Worm (Caenorhabditis elegans): ENCODE results near the gene C44C10.12.

Gene C44C10.12

ce11 chrX:11712230-11712853 lies 15.5 kb downstream of the C44C10.12 start, which contains the start of gene col-180:
Gene col-180, minus strand, starts transcription at chrX:11712280.
- TF ChIP-seq B0310.2 (tag; optimal IDR thresholded peaks at IDR 0.05) (no peak), hmg-4 (GFP tag; optimal IDR thresholded peaks at IDR 0.05) (no peak), ets-7 (tag; optimal IDR thresholded peaks at IDR 0.05) (no peak), ceh-13 (GFP tag; optimal IDR thresholded peaks at IDR 0.05) (no peak), tbx-37 (GFP tag; conservative IDR thresholded peaks at IDR 0.05) (no peak), tra-4 (tag; optimal IDR thresholded peaks at IDR 0.05) (no peak), sea-1 (GFP tag; conservative IDR thresholded peaks at IDR 0.05) (no peak), F13C5.2 (tag; optimal IDR thresholded peaks at IDR 0.05) (no peak), ama-1 (optimal IDR thresholded peaks at IDR 0.05) (no peak), tbx-11 (GFP tag; IDR thresholded peaks at IDR 0.05) (no peak), flt-1 (GFP tag; IDR thresholded peaks at IDR 0.05) (no peak), scrt-1 (GFP tag; IDR thresholded peaks at IDR 0.05) (no peak), pes-1 (GFP tag; IDR thresholded peaks at IDR 0.05) (no peak), aly-1 (tag; optimal IDR thresholded peaks at IDR 0.05) (no peak)

- TF ChIP-seq pes-1 (GFP tag; IDR thresholded peaks at IDR 0.05), result no peak
- no peak for TF ChIP-seq ama-1 (optimal IDR thresholded peaks at IDR 0.05)
- no peak for TF ChIP-seq hmg-4 (GFP tag; optimal IDR thresholded peaks at IDR 0.05)
- TF ChIP-seq scrt-1 (GFP tag; IDR thresholded peaks at IDR 0.05), result no peak
- no peak for TF ChIP-seq tbx-37 (GFP tag; conservative IDR thresholded peaks at IDR 0.05)
- TF ChIP-seq aly-1 (tag; optimal IDR thresholded peaks at IDR 0.05), result no peak
- TF ChIP-seq hnd-1 (tag; optimal IDR thresholded peaks at IDR 0.05), result no peak
- TF ChIP-seq ets-7 (tag; optimal IDR thresholded peaks at IDR 0.05), result no peak
- no peak for TF ChIP-seq tbx-11 (GFP tag; IDR thresholded peaks at IDR 0.05)
Measured at ce11 chrX:11716463-11716960, 19.7 kb downstream of the C44C10.12 start, which contains the start of gene C44C10.9. Gene C44C10.9, minus strand, starts transcription at chrX:11716513.

ce11 chrX:11718751-11719150 lies 22.0 kb downstream of the C44C10.12 start:
- TF ChIP-seq tbx-11 (GFP tag; IDR thresholded peaks at IDR 0.05) (no peak), scrt-1 (GFP tag; IDR thresholded peaks at IDR 0.05) (no peak), ceh-13 (GFP tag; optimal IDR thresholded peaks at IDR 0.05) (no peak), tra-4 (tag; optimal IDR thresholded peaks at IDR 0.05) (no peak), hmbx-1 (tag; optimal IDR thresholded peaks at IDR 0.05) (no peak), aly-1 (tag; optimal IDR thresholded peaks at IDR 0.05) (no peak), ets-7 (tag; optimal IDR thresholded peaks at IDR 0.05) (no peak), F13C5.2 (tag; optimal IDR thresholded peaks at IDR 0.05) (no peak), sea-1 (GFP tag; conservative IDR thresholded peaks at IDR 0.05) (no peak), tbx-37 (GFP tag; conservative IDR thresholded peaks at IDR 0.05) (no peak), ama-1 (optimal IDR thresholded peaks at IDR 0.05) (no peak), flt-1 (GFP tag; IDR thresholded peaks at IDR 0.05) (no peak), B0310.2 (tag; optimal IDR thresholded peaks at IDR 0.05) (no peak), hmg-4 (GFP tag; optimal IDR thresholded peaks at IDR 0.05) (no peak)

ce11 chrX:11720058-11720457 lies 23.3 kb downstream of the C44C10.12 start:
- no peak for TF ChIP-seq scrt-1 (GFP tag; IDR thresholded peaks at IDR 0.05)
- no peak for TF ChIP-seq tra-4 (tag; optimal IDR thresholded peaks at IDR 0.05)
- TF ChIP-seq aly-1 (tag; optimal IDR thresholded peaks at IDR 0.05), result no peak
- no peak for TF ChIP-seq flt-1 (GFP tag; IDR thresholded peaks at IDR 0.05)
- no peak for TF ChIP-seq hmg-4 (GFP tag; optimal IDR thresholded peaks at IDR 0.05)
- TF ChIP-seq tbx-37 (GFP tag; conservative IDR thresholded peaks at IDR 0.05), result no peak
- no peak for TF ChIP-seq pes-1 (GFP tag; IDR thresholded peaks at IDR 0.05)
- TF ChIP-seq B0310.2 (tag; optimal IDR thresholded peaks at IDR 0.05), result no peak
- no peak for TF ChIP-seq hmbx-1 (tag; optimal IDR thresholded peaks at IDR 0.05)
- TF ChIP-seq ets-7 (tag; optimal IDR thresholded peaks at IDR 0.05), result no peak
- no peak for TF ChIP-seq F13C5.2 (tag; optimal IDR thresholded peaks at IDR 0.05)
- no peak for TF ChIP-seq ama-1 (optimal IDR thresholded peaks at IDR 0.05)
- no peak for TF ChIP-seq ceh-36 (tag; optimal IDR thresholded peaks at IDR 0.05)
- TF ChIP-seq ceh-13 (GFP tag; optimal IDR thresholded peaks at IDR 0.05), result no peak
- no peak for TF ChIP-seq tbx-11 (GFP tag; IDR thresholded peaks at IDR 0.05)
- TF ChIP-seq sea-1 (GFP tag; conservative IDR thresholded peaks at IDR 0.05), result no peak
- TF ChIP-seq hnd-1 (tag; optimal IDR thresholded peaks at IDR 0.05), result no peak

ce11 chrX:11723781-11724201 lies 27.0 kb downstream of the C44C10.12 start, which contains the start of gene D1053.4:
Gene D1053.4, minus strand, starts transcription at chrX:11723800.
- TF ChIP-seq ceh-36 (tag; optimal IDR thresholded peaks at IDR 0.05) (no peak), hmbx-1 (tag; optimal IDR thresholded peaks at IDR 0.05) (no peak), scrt-1 (GFP tag; IDR thresholded peaks at IDR 0.05) (no peak), F13C5.2 (tag; optimal IDR thresholded peaks at IDR 0.05) (no peak), ceh-13 (GFP tag; optimal IDR thresholded peaks at IDR 0.05) (no peak), hnd-1 (tag; optimal IDR thresholded peaks at IDR 0.05) (no peak), tbx-37 (GFP tag; conservative IDR thresholded peaks at IDR 0.05) (no peak), tbx-11 (GFP tag; IDR thresholded peaks at IDR 0.05) (no peak), B0310.2 (tag; optimal IDR thresholded peaks at IDR 0.05) (no peak), tra-4 (tag; optimal IDR thresholded peaks at IDR 0.05) (no peak), hmg-4 (GFP tag; optimal IDR thresholded peaks at IDR 0.05) (no peak), sea-1 (GFP tag; conservative IDR thresholded peaks at IDR 0.05) (no peak), pes-1 (GFP tag; IDR thresholded peaks at IDR 0.05) (no peak), ets-7 (tag; optimal IDR thresholded peaks at IDR 0.05) (no peak), ama-1 (optimal IDR thresholded peaks at IDR 0.05) (no peak)

- TF ChIP-seq ets-7 (tag; optimal IDR thresholded peaks at IDR 0.05), result no peak
- TF ChIP-seq ama-1 (optimal IDR thresholded peaks at IDR 0.05), result no peak
- TF ChIP-seq hnd-1 (tag; optimal IDR thresholded peaks at IDR 0.05), result no peak
- TF ChIP-seq tbx-37 (GFP tag; conservative IDR thresholded peaks at IDR 0.05), result no peak
- TF ChIP-seq hmg-4 (GFP tag; optimal IDR thresholded peaks at IDR 0.05), result no peak
- TF ChIP-seq tra-4 (tag; optimal IDR thresholded peaks at IDR 0.05), result no peak
- no peak for TF ChIP-seq aly-1 (tag; optimal IDR thresholded peaks at IDR 0.05)
- no peak for TF ChIP-seq ceh-36 (tag; optimal IDR thresholded peaks at IDR 0.05)
- no peak for TF ChIP-seq scrt-1 (GFP tag; IDR thresholded peaks at IDR 0.05)
- no peak for TF ChIP-seq sea-1 (GFP tag; conservative IDR thresholded peaks at IDR 0.05)
- TF ChIP-seq tbx-11 (GFP tag; IDR thresholded peaks at IDR 0.05), result no peak
- TF ChIP-seq ceh-13 (GFP tag; optimal IDR thresholded peaks at IDR 0.05), result no peak
- no peak for TF ChIP-seq F13C5.2 (tag; optimal IDR thresholded peaks at IDR 0.05)
- no peak for TF ChIP-seq B0310.2 (tag; optimal IDR thresholded peaks at IDR 0.05)
- no peak for TF ChIP-seq hmbx-1 (tag; optimal IDR thresholded peaks at IDR 0.05)
- no peak for TF ChIP-seq pes-1 (GFP tag; IDR thresholded peaks at IDR 0.05)
- TF ChIP-seq flt-1 (GFP tag; IDR thresholded peaks at IDR 0.05), result no peak
Measured at ce11 chrX:11725646-11726045, 28.9 kb downstream of the C44C10.12 start.
